Fruit fly (Drosophila melanogaster): Measurements from ENCODE around the gene CG4686.

DNA sequence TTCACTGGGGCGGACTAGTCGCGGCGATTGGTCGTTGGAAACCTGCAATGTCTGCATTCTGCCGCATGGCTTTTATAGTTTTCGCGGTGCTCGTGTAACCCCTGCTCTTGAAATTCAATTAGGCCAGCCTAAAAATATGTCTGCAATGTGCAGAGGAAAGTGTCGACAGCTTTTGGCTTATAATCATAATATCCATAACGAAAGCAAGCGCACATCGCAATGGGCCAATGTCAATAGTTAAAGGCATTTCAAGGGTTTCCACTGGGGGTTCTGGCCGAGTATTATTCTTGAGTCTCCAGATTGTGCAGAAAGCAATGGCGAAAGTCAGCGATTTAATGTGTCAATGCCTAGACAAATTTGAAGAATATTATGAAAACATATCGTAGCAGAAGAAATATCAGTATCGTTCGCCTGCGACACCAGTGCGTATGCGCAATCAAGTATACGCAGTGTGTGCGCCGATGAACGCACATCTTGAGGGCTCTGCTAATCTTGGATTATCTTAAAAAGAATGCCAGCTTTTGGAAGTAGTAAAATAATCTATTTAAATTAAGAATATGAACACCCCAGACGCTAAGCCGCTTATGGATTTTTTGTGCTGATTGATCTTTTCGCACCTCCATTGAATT lies 24.0 kb downstream of the CG4686 start, which contains the start of gene ninaE:
- TF ChIP-seq CTCF (optimal IDR thresholded peaks at IDR 0.05) (no peak), CG8478 (optimal IDR thresholded peaks at IDR 0.05) (no peak)
